Worm (Caenorhabditis elegans) whole organism, L3 larva: Measurements from ENCODE around the gene sek-4.

Experiments
- elt-3 ChIP-seq, 3 experiments: fragments of 150-350 bp in 1 of 3; sonication (generic microtip) in 2 of 3; optimal IDR thresholded peaks; 2 replicates in 2 of 3; 4 replicates in 1 of 3; lab custom pipeline; 2014 to 2017; ENCODE audit warnings: missing biosample characterization in 3 of 3, missing genetic modification characterization in 3 of 3
- jun-1 ChIP-seq: fragments of 150-350 bp; optimal IDR thresholded peaks from 2 replicates; lab custom pipeline; 2014; ENCODE audit warnings: missing biosample characterization, missing genetic modification reagents, missing genetic modification characterization
- zag-1 ChIP-seq: fragments of 150-350 bp; optimal IDR thresholded peaks from 2 replicates; lab custom pipeline; 2014; ENCODE audit warnings: missing biosample characterization, missing genetic modification characterization

DNA sequence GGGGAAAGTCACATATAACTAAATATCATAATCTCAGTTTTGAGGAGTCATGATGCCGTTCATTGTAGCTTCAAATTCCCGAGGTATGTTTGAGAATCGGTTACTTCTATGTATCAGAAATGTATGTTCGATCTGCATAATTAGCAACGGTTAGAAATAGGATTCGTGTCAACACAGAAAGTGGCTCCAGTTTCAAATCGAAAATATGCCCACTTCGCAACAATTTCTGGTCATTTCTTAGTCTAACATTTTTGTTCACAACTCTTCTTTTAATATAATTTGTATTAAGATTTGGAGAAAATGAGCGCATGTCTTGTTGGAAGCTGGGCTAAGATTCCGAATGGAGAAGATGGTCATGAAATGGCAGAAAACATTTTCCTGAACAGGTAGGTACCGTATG, 38.7 kb downstream of the sek-4 start, which contains the start of gene pks-1:
- TF ChIP-seq zag-1 (tag; lab: Kevin White, UChicago) = no peak
- TF ChIP-seq elt-3 (tag; optimal IDR thresholded peaks at IDR 0.05; lab: Kevin White, UChicago) = no peak
- no peak for TF ChIP-seq jun-1
